Fruit fly (Drosophila melanogaster) whole organism, prepupa: ENCODE results near the gene Gr93a.

Experiments used
- CG10631 ChIP-seq: fragments of 200-800 bp; sonication (Bioruptor generic); optimal IDR thresholded peaks from 2 replicates; lab custom pipeline; 2016; ENCODE audit warnings: missing biosample characterization, missing genetic modification characterization
- CG11294 ChIP-seq: fragments of 200-800 bp; sonication (Bioruptor generic); IDR thresholded peaks from 2 replicates; pipeline ENCODE4 v1.3.6; 2022; ENCODE audit warnings: missing biosample characterization, missing genetic modification characterization
- CG11762 ChIP-seq: fragments of 200-800 bp; sonication (Bioruptor generic); optimal IDR thresholded peaks from 3 replicates; lab custom pipeline; 2016; ENCODE audit warnings: missing biosample characterization, missing genetic modification characterization; ENCODE audit not compliant: insufficient read depth
- CG15336 ChIP-seq: fragments of 200-800 bp; sonication (Bioruptor generic); IDR thresholded peaks from 2 replicates; pipeline ENCODE4 v1.3.6; 2022; ENCODE audit warnings: missing biosample characterization, missing genetic modification characterization
- CG16779 ChIP-seq: fragments of 200-800 bp; sonication (Bioruptor generic); optimal IDR thresholded peaks from 3 replicates; lab custom pipeline; 2017; ENCODE audit warnings: missing biosample characterization, mild to moderate bottlenecking, missing genetic modification characterization
- CG34406 ChIP-seq: fragments of 200-800 bp; sonication (Bioruptor generic); optimal IDR thresholded peaks from 3 replicates; lab custom pipeline; 2016; ENCODE audit warnings: missing biosample characterization, missing genetic modification characterization
- CG6163 ChIP-seq: fragments of 200-800 bp; sonication (Bioruptor generic); IDR thresholded peaks from 3 replicates; pipeline ENCODE4 v1.3.6; 2022; ENCODE audit warnings: missing biosample characterization, missing genetic modification characterization
- CG6276 ChIP-seq: fragments of 200-800 bp; sonication (Bioruptor generic); optimal IDR thresholded peaks from 2 replicates; lab custom pipeline; 2017; ENCODE audit warnings: missing biosample characterization, mild to moderate bottlenecking, missing genetic modification characterization
- CG6808 ChIP-seq: fragments of 200-800 bp; sonication (Bioruptor generic); optimal IDR thresholded peaks from 3 replicates; lab custom pipeline; 2017; ENCODE audit warnings: missing biosample characterization, missing genetic modification characterization, mild to moderate bottlenecking, moderate library complexity, missing genetic modification reagents
- CG7368 ChIP-seq: fragments of 200-800 bp; sonication (Bioruptor generic); optimal IDR thresholded peaks from 3 replicates; lab custom pipeline; 2016; ENCODE audit warnings: missing biosample characterization, missing genetic modification characterization
- CG8119 ChIP-seq: fragments of 200-800 bp; sonication (Bioruptor generic); IDR thresholded peaks from 3 replicates; pipeline ENCODE4 v1.3.6; 2022; ENCODE audit warnings: missing biosample characterization, missing genetic modification characterization
- CG8319 ChIP-seq: fragments of 200-800 bp; sonication (Bioruptor generic); optimal IDR thresholded peaks from 3 replicates; lab custom pipeline; 2016; ENCODE audit warnings: missing biosample characterization, missing genetic modification characterization
- Eip78C ChIP-seq: fragments of 200-800 bp; sonication (Bioruptor generic); peaks from one replicate; lab custom pipeline; 2016; ENCODE audit warnings: missing biosample characterization, missing genetic modification characterization
- Ets21C ChIP-seq: fragments of 200-800 bp; sonication (Bioruptor generic); optimal IDR thresholded peaks from 3 replicates; lab custom pipeline; 2016; ENCODE audit warnings: missing biosample characterization, missing genetic modification characterization
- Ets96B ChIP-seq: fragments of 200-800 bp; optimal IDR thresholded peaks from 2 replicates; lab custom pipeline; 2019; ENCODE audit warnings: missing biosample characterization, mild to moderate bottlenecking, missing genetic modification characterization, moderate library complexity
- Hr38 ChIP-seq: sonication (Bioruptor generic); optimal IDR thresholded peaks from 2 replicates; lab custom pipeline; 2016; ENCODE audit warnings: missing biosample characterization, missing genetic modification characterization
- Hr39 ChIP-seq: fragments of 200-800 bp; sonication (Bioruptor generic); optimal IDR thresholded peaks from 2 replicates; lab custom pipeline; 2016; ENCODE audit warnings: missing biosample characterization, missing genetic modification characterization
- Hr4 ChIP-seq: fragments of 200-800 bp; sonication (Bioruptor generic); optimal IDR thresholded peaks from 3 replicates; lab custom pipeline; 2016; ENCODE audit warnings: missing biosample characterization, missing genetic modification characterization
- OdsH ChIP-seq: fragments of 200-800 bp; sonication (Bioruptor generic); optimal IDR thresholded peaks from 3 replicates; lab custom pipeline; 2016; ENCODE audit warnings: missing biosample characterization, missing genetic modification characterization
- Smox ChIP-seq: fragments of 200-800 bp; sonication (Bioruptor generic); optimal IDR thresholded peaks from 3 replicates; lab custom pipeline; 2016; ENCODE audit warnings: missing biosample characterization, missing genetic modification characterization
- Sox102F ChIP-seq: fragments of 200-800 bp; sonication (Bioruptor generic); optimal IDR thresholded peaks from 2 replicates; lab custom pipeline; 2016; ENCODE audit warnings: missing biosample characterization, mild to moderate bottlenecking, missing genetic modification characterization
- Sox15 ChIP-seq: fragments of 200-800 bp; sonication (Bioruptor generic); optimal IDR thresholded peaks from 3 replicates; lab custom pipeline; 2016; ENCODE audit warnings: missing biosample characterization, missing genetic modification characterization
- acj6 ChIP-seq: fragments of 200-800 bp; sonication (Bioruptor generic); optimal IDR thresholded peaks from 3 replicates; lab custom pipeline; 2016; ENCODE audit warnings: missing biosample characterization, missing genetic modification characterization
- eg ChIP-seq: fragments of 200-800 bp; sonication (Bioruptor generic); IDR thresholded peaks from 3 replicates; pipeline ENCODE4 v1.3.6; 2022; ENCODE audit warnings: missing biosample characterization, missing genetic modification characterization
- esn ChIP-seq: fragments of 200-800 bp; sonication (Bioruptor generic); optimal IDR thresholded peaks from 2 replicates; lab custom pipeline; 2016; ENCODE audit warnings: missing biosample characterization, mild to moderate bottlenecking, missing genetic modification characterization, moderate library complexity
- fd59A ChIP-seq: fragments of 200-800 bp; sonication (Bioruptor generic); optimal IDR thresholded peaks from 2 replicates; lab custom pipeline; 2017; ENCODE audit warnings: missing biosample characterization, mild to moderate bottlenecking, missing genetic modification characterization, missing genetic modification reagents
- fkh ChIP-seq: fragments of 200-800 bp; sonication (Bioruptor generic); optimal IDR thresholded peaks from 3 replicates; lab custom pipeline; 2017; ENCODE audit warnings: missing biosample characterization, mild to moderate bottlenecking, missing genetic modification characterization, moderate library complexity
- lz ChIP-seq: fragments of 200-800 bp; sonication (Bioruptor generic); optimal IDR thresholded peaks from 3 replicates; lab custom pipeline; 2016; ENCODE audit warnings: missing biosample characterization, missing genetic modification characterization
- salr ChIP-seq, 2 experiments: fragments of 200-800 bp; sonication (Bioruptor generic); optimal IDR thresholded peaks; 3 replicates each; lab custom pipeline; 2016 to 2018; ENCODE audit warnings: missing biosample characterization in 2 of 2, missing genetic modification characterization in 2 of 2, mild to moderate bottlenecking in 1 of 2
- spab ChIP-seq: fragments of 200-800 bp; sonication (Bioruptor generic); optimal IDR thresholded peaks from 2 replicates; lab custom pipeline; 2017; ENCODE audit warnings: missing biosample characterization, mild to moderate bottlenecking, missing genetic modification characterization, missing genetic modification reagents
- ss ChIP-seq, 2 experiments: fragments of 200-800 bp; sonication (Bioruptor generic); optimal IDR thresholded peaks; 2 replicates in 1 of 2; 3 replicates in 1 of 2; lab custom pipeline; 2017 to 2018; ENCODE audit warnings: mild to moderate bottlenecking in 2 of 2, missing biosample characterization in 2 of 2, missing genetic modification characterization in 2 of 2, moderate library complexity in 1 of 2
- svp ChIP-seq: fragments of 200-800 bp; sonication (Bioruptor generic); peaks from one replicate; lab custom pipeline; 2016; ENCODE audit warnings: missing biosample characterization, missing genetic modification characterization

Gr93a gene

dm6 chr3R:21853618-21854573 is 21.6 kb downstream of the Gr93a start (continued):
- peak; percentile 77; the same call in 2 of the 3 replicates for TF ChIP-seq CG6163 (GFP tag; lab: Robert Waterston, UW)
- TF ChIP-seq CG8319 (GFP tag; lab: Kevin White, UChicago): peak; percentile 29
- TF ChIP-seq Ets96B: no peak
- TF ChIP-seq fd59A (GFP tag; lab: Kevin White, UChicago): no peak
- peak; percentile 62 for TF ChIP-seq CG8119 (GFP tag; lab: Robert Waterston, UW)
- TF ChIP-seq Smox (GFP tag; lab: Kevin White, UChicago): peak; percentile 11
- TF ChIP-seq Eip78C (GFP tag; lab: Kevin White, UChicago): peak; percentile 79
- no peak for TF ChIP-seq acj6
- peak; percentile 90 for TF ChIP-seq fkh (GFP tag; lab: Kevin White, UChicago)
- TF ChIP-seq spab (GFP tag; lab: Kevin White, UChicago): peak; percentile 58
- TF ChIP-seq Hr38 (GFP tag; lab: Kevin White, UChicago): no peak
- peak; percentile 33 for TF ChIP-seq CG34406 (GFP tag; lab: Kevin White, UChicago)
- TF ChIP-seq Sox102F: peak; percentile 52
- TF ChIP-seq esn (GFP tag; lab: Kevin White, UChicago): peak; percentile 28
- TF ChIP-seq OdsH (GFP tag; lab: Kevin White, UChicago): peak; percentile 3
- TF ChIP-seq CG16779: peak; percentile 42
- peak; percentile 67 for TF ChIP-seq CG15336 (GFP tag; lab: Robert Waterston, UW)
- no peak for TF ChIP-seq Ets21C (GFP tag; lab: Kevin White, UChicago)
- TF ChIP-seq CG7368: peak; percentile 35
- TF ChIP-seq CG11762 (GFP tag; lab: Kevin White, UChicago): peak; percentile 69
- TF ChIP-seq svp (GFP tag; lab: Kevin White, UChicago): peak; percentile 96
- TF ChIP-seq CG11294 (GFP tag; lab: Robert Waterston, UW): no peak
- no peak for TF ChIP-seq salr (GFP tag; optimal IDR thresholded peaks at IDR 0.05; lab: Kevin White, UChicago)
- TF ChIP-seq CG6276 (GFP tag; lab: Kevin White, UChicago): peak; percentile 46
- no peak for TF ChIP-seq lz (GFP tag; lab: Kevin White, UChicago)
- TF ChIP-seq CG6808: peak; percentile 70
- TF ChIP-seq Hr4: peak; percentile 29
- TF ChIP-seq Sox15 (GFP tag; lab: Kevin White, UChicago): no peak
- TF ChIP-seq ss (GFP tag; optimal IDR thresholded peaks at IDR 0.05; lab: Kevin White, UChicago): peak; percentile 86 to 87
- no peak for TF ChIP-seq CG10631 (GFP tag; lab: Kevin White, UChicago)
- TF ChIP-seq Hr39 (GFP tag; lab: Kevin White, UChicago): no peak
- TF ChIP-seq, all 60 proteins: peak for 43

- TF ChIP-seq eg (GFP tag; lab: Robert Waterston, UW) (no peak), Eip78C (GFP tag; lab: Kevin White, UChicago) (peak; percentile 59)
Measured at dm6 chr3R:21854574-21855468, 22.5 kb downstream of the Gr93a start.

dm6 chr3R:21855469-21855826 is 23.1 kb downstream of the Gr93a start:
- TF ChIP-seq lz (GFP tag; lab: Kevin White, UChicago) (no peak), Ets21C (GFP tag; lab: Kevin White, UChicago) (no peak), CG6163 (GFP tag; lab: Robert Waterston, UW) (peak; percentile 19; the same call in 1 of the 3 replicates)
- TF ChIP-seq, all 60 proteins: peak for 1
